Worm (Caenorhabditis elegans): ENCODE results near the gene Y67D8B.1.
A peak's percentile ranks its signal among the peaks of the same experiment; 100 is the strongest.

The Y67D8B.1 gene

ce11 chrIV:3211929-3212328, 39.5 kb upstream of the Y67D8B.1 start (continued):
- TF ChIP-seq aptf-2 (GFP tag; conservative IDR thresholded peaks at IDR 0.05) (no peak), attf-5 (GFP tag; optimal IDR thresholded peaks at IDR 0.05) (no peak), F55B11.4 (tag; optimal IDR thresholded peaks at IDR 0.05; ENCODE audit: borderline replicate concordance, insufficient read depth) (no peak), madf-10 (tag; optimal IDR thresholded peaks at IDR 0.05) (no peak), ceh-27 (GFP tag; optimal IDR thresholded peaks at IDR 0.05) (no peak), ztf-3 (GFP tag; optimal IDR thresholded peaks at IDR 0.05) (no peak), ztf-18 (tag; optimal IDR thresholded peaks at IDR 0.05) (no peak), ceh-100 (GFP tag; IDR thresholded peaks at IDR 0.05) (peak; percentile 42; the same call in 1 of the 2 replicates), hrde-1 (tag; optimal IDR thresholded peaks at IDR 0.05; ENCODE audit: borderline replicate concordance) (no peak), mxl-1 (tag; optimal IDR thresholded peaks at IDR 0.05) (no peak), ceh-58 (GFP tag; IDR thresholded peaks at IDR 0.05) (no peak), nhr-179 (tag; optimal IDR thresholded peaks at IDR 0.05) (no peak), ekl-4 (GFP tag; IDR thresholded peaks at IDR 0.05) (peak; percentile 37; the same call in 1 of the 2 replicates), F52B5.7 (tag; optimal IDR thresholded peaks at IDR 0.05) (no peak), nfya-1 (tag; optimal IDR thresholded peaks at IDR 0.05; ENCODE audit: borderline replicate concordance, insufficient read depth) (no peak), Y53F4B.3 (GFP tag; IDR thresholded peaks at IDR 0.05) (no peak), hlh-26 (GFP tag; conservative IDR thresholded peaks at IDR 0.05) (no peak), somi-1 (GFP tag; optimal IDR thresholded peaks at IDR 0.05) (no peak), lsl-1 (GFP tag; optimal IDR thresholded peaks at IDR 0.05) (peak; percentile 96), F39B2.1 (GFP tag; IDR thresholded peaks at IDR 0.05) (no peak), aptf-3 (GFP tag; IDR thresholded peaks at IDR 0.05) (no peak), nhr-90 (tag; optimal IDR thresholded peaks at IDR 0.05) (no peak), ztf-25 (GFP tag; IDR thresholded peaks at IDR 0.05) (no peak), ztf-26 (tag; optimal IDR thresholded peaks at IDR 0.05) (no peak), B0035.1 (tag; optimal IDR thresholded peaks at IDR 0.05) (no peak), egl-18 (GFP tag; IDR thresholded peaks at IDR 0.05) (no peak), die-1 (tag; optimal IDR thresholded peaks at IDR 0.05) (no peak), rcor-1 (GFP tag; IDR thresholded peaks at IDR 0.05) (peak; percentile 54), Y56A3A.18 (GFP tag; IDR thresholded peaks at IDR 0.05) (no peak), zim-3 (tag; optimal IDR thresholded peaks at IDR 0.05) (no peak), hlh-12 (tag; optimal IDR thresholded peaks at IDR 0.05) (no peak), pbrm-1 (GFP tag; IDR thresholded peaks at IDR 0.05) (no peak), hmg-1.2 (GFP tag; IDR thresholded peaks at IDR 0.05) (peak; percentile 65), sptf-2 (GFP tag; optimal IDR thresholded peaks at IDR 0.05) (no peak), rec-8 (tag; optimal IDR thresholded peaks at IDR 0.05) (no peak), F57C9.4 (tag; optimal IDR thresholded peaks at IDR 0.05) (no peak), lin-40 (tag; optimal IDR thresholded peaks at IDR 0.05) (no peak), nfya-2 (GFP tag; IDR thresholded peaks at IDR 0.05) (no peak), B0261.1 (tag; optimal IDR thresholded peaks at IDR 0.05) (no peak), K12H6.12 (tag; optimal IDR thresholded peaks at IDR 0.05) (no peak), atf-7 (tag; optimal IDR thresholded peaks at IDR 0.05) (no peak), nhr-27 (tag; optimal IDR thresholded peaks at IDR 0.05) (no peak), F37B4.10 (GFP tag; IDR thresholded peaks at IDR 0.05) (no peak), Y79H2A.3 (GFP tag; conservative IDR thresholded peaks at IDR 0.05) (peak; percentile 82), Y95B8A.8 (GFP tag; IDR thresholded peaks at IDR 0.05) (peak; percentile 86), lin-35 (GFP tag; optimal IDR thresholded peaks at IDR 0.05) (peak in 1 of 3 experiments; percentile 68), ets-4 (GFP tag; optimal IDR thresholded peaks at IDR 0.05) (no peak), F22D6.2 (tag; optimal IDR thresholded peaks at IDR 0.05) (no peak), unc-62 (GFP tag; optimal IDR thresholded peaks at IDR 0.05) (no peak), tbx-9 (tag; optimal IDR thresholded peaks at IDR 0.05; ENCODE audit: borderline replicate concordance) (no peak)

Measured in whole organism, young adult.